Fruit fly (Drosophila melanogaster) whole organism, pupa: ENCODE measurements around the gene tws.
A peak's percentile ranks its signal among the peaks of the same experiment; 100 is the strongest.

Experiments used
- CG10348 ChIP-seq: fragments of 200-800 bp; sonication (Bioruptor generic); IDR thresholded peaks from 2 replicates; pipeline ENCODE4 v1.3.6; 2022; ENCODE audit warnings: missing biosample characterization, missing genetic modification characterization
- CG12605 ChIP-seq: fragments of 200-800 bp; sonication (Bioruptor generic); IDR thresholded peaks from 2 replicates; pipeline ENCODE4 v1.3.6; 2022; ENCODE audit warnings: missing biosample characterization, missing genetic modification characterization
- CG14655 ChIP-seq: fragments of 200-800 bp; sonication (Bioruptor generic); optimal IDR thresholded peaks from 3 replicates; lab custom pipeline; 2017; ENCODE audit warnings: mild to moderate bottlenecking, missing biosample characterization, missing genetic modification reagents, missing genetic modification characterization
- CG15710 ChIP-seq: fragments of 200-800 bp; sonication (Bioruptor generic); optimal IDR thresholded peaks from 2 replicates; lab custom pipeline; 2018; ENCODE audit warnings: missing biosample characterization, mild to moderate bottlenecking, missing genetic modification characterization, moderate library complexity
- CG32121 ChIP-seq: fragments of 200-800 bp; sonication (Bioruptor generic); IDR thresholded peaks from 2 replicates; pipeline ENCODE4 v1.3.6; 2022; ENCODE audit warnings: missing biosample characterization, missing genetic modification characterization
- CG8301 ChIP-seq: fragments of 200-800 bp; sonication (Bioruptor generic); optimal IDR thresholded peaks from 2 replicates; lab custom pipeline; 2018; ENCODE audit warnings: missing biosample characterization, mild to moderate bottlenecking, missing genetic modification characterization
- CG9948 ChIP-seq: fragments of 200-800 bp; sonication (Bioruptor generic); optimal IDR thresholded peaks from 2 replicates; lab custom pipeline; 2018; ENCODE audit warnings: missing biosample characterization, mild to moderate bottlenecking, missing genetic modification characterization, moderate library complexity
- EcR ChIP-seq: fragments of 200-800 bp; sonication (Bioruptor generic); optimal IDR thresholded peaks from 3 replicates; lab custom pipeline; 2019; ENCODE audit warnings: missing biosample characterization, missing genetic modification characterization, mild to moderate bottlenecking, moderate library complexity, missing genetic modification reagents
- Ets98B ChIP-seq: fragments of 200-800 bp; sonication (Bioruptor generic); IDR thresholded peaks from 2 replicates; pipeline ENCODE4 v1.3.6; 2022; ENCODE audit warnings: missing biosample characterization, missing genetic modification characterization
- Snoo ChIP-seq: fragments of 200-800 bp; sonication (Bioruptor generic); optimal IDR thresholded peaks from 3 replicates; lab custom pipeline; 2017; ENCODE audit warnings: missing biosample characterization, mild to moderate bottlenecking, missing genetic modification characterization, inconsistent platforms
- fd96Ca ChIP-seq: fragments of 200-800 bp; sonication (Bioruptor generic); IDR thresholded peaks from 3 replicates; pipeline ENCODE4 v1.3.6; 2022; ENCODE audit warnings: missing biosample characterization, missing genetic modification characterization

DNA sequence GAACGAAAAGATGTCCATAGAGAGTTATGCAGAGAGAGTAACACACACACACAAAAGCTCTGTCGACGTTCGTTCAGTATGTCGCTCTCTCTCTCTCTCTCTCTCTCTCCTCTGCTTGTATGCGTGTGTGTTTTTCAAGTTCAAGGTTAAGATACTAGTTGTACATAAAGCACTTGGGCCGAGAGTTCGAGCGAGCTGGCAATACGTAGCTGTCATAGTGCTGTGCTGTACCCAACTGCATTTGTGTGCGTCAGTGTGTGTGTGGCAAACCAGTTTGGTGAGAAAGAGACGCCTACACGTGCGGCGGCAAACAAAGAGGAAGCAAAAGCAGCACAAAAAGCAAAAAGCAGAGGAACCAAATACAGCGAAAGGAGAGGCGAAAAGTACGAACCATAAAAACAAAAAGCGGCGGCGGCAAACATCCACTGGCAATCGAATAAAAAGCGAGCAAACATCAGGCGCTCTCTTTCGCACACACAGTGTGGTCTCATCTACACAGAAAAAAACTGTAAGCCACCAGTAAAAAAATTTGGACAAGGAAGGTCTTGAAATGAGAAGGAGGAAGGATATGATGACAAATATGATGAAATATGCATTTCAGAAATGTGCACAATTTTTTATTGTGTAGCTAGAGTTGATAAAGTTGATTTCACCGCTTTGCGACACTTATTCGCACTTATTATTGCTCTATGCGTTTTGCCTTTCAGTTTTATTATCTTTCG lies 52.2 kb downstream of the tws start:
- TF ChIP-seq CG12605 (GFP tag; lab: Robert Waterston, UW) (peak; percentile 77), CG15710 (tag; lab: Kevin White, UChicago) (peak; percentile 89), CG10348 (peak; percentile 41; the same call in 1 of the 2 replicates), Snoo (peak; percentile 70), Ets98B (GFP tag; lab: Robert Waterston, UW) (peak; percentile 81), EcR (GFP tag; lab: Kevin White, UChicago) (peak; percentile 92), CG14655 (GFP tag; lab: Kevin White, UChicago) (peak; percentile 83), CG8301 (tag; lab: Kevin White, UChicago) (peak; percentile 78), fd96Ca (GFP tag; lab: Robert Waterston, UW) (peak; percentile 93), CG32121 (GFP tag; lab: Robert Waterston, UW) (peak; percentile 85), CG9948 (tag; lab: Kevin White, UChicago) (peak; percentile 91)
